Worm (Caenorhabditis elegans): ENCODE results near the gene T24D5.2.

- no peak for TF ChIP-seq dao-5 (tag; optimal IDR thresholded peaks at IDR 0.05)
- TF ChIP-seq him-1 (tag; optimal IDR thresholded peaks at IDR 0.05) = no peak
Observed at ce11 chrX:12602611-12603010, 16.4 kb upstream of the T24D5.2 start.

Data from whole organism, L4/young adult.